Worm (Caenorhabditis elegans) whole organism, young adult: ENCODE data around the gene ZK1248.20.

Source experiments
- ccch-3 ChIP-seq: fragments of 200-800 bp; sonication (Bioruptor generic); optimal IDR thresholded peaks from 2 replicates; lab custom pipeline; 2018; ENCODE audit warnings: mild to moderate bottlenecking, missing genetic modification characterization, missing compliant biosample characterization
- hrde-1 ChIP-seq: sonication (generic microtip); optimal IDR thresholded peaks from 2 replicates; lab custom pipeline; 2016; ENCODE audit warnings: missing genetic modification characterization, mild to moderate bottlenecking, missing compliant biosample characterization, moderate library complexity, missing genotype, missing genetic modification reagents, borderline replicate concordance
- lin-35 ChIP-seq, 3 experiments: fragments of 150-350 bp in 2 of 3; sonication (generic microtip) in 1 of 3; optimal IDR thresholded peaks; 2 replicates each; lab custom pipeline; 2014 to 2018; ENCODE audit warnings: missing biosample characterization in 3 of 3, missing genetic modification characterization in 3 of 3, missing genetic modification reagents in 3 of 3
- madf-10 ChIP-seq: sonication (generic microtip); optimal IDR thresholded peaks from 2 replicates; lab custom pipeline; 2016; ENCODE audit warnings: mild to moderate bottlenecking, missing genetic modification characterization, missing compliant biosample characterization
- mcd-1 ChIP-seq: fragments of 200-800 bp; sonication (Bioruptor generic); IDR thresholded peaks from 2 replicates; pipeline ENCODE4 v1.3.6; 2022; ENCODE audit warnings: missing genetic modification reagents, missing genetic modification characterization, missing compliant biosample characterization
- mxl-1 ChIP-seq: sonication (generic microtip); optimal IDR thresholded peaks from 2 replicates; lab custom pipeline; 2016; ENCODE audit warnings: missing genetic modification characterization, missing compliant biosample characterization
- repo-1 ChIP-seq: sonication (generic microtip); optimal IDR thresholded peaks from 2 replicates; lab custom pipeline; 2017; ENCODE audit warnings: mild to moderate bottlenecking, missing genetic modification characterization, missing compliant biosample characterization
- unc-62 ChIP-seq: fragments of 150-350 bp; optimal IDR thresholded peaks from 2 replicates; lab custom pipeline; 2014; ENCODE audit warnings: missing biosample characterization, missing genetic modification reagents, missing genetic modification characterization

DNA sequence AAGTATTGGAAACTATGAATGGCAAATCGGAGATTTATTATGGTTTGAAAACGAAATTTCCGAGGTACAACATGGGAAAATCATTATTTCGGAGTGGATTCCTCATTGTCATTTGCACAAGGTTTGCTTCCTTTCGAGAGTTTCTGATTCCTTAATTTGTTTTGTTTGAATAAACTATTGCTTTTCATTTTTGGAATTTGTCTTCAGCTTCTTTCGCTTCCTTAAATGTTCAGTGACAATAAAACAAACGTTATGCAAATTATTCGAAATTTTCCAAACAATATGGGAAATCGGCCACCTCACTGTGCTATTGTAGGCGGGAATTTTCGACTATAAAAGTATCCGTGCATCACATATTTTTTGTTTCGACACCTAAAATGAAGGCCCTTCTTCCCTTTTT, 25.4 kb downstream of the ZK1248.20 start, which contains the start of gene nep-25:
- no peak for TF ChIP-seq unc-62 (GFP tag; lab: Kevin White, UChicago)
- TF ChIP-seq ccch-3 (GFP tag; lab: Kevin White, UChicago) = no peak
- TF ChIP-seq hrde-1 = no peak
- TF ChIP-seq mxl-1 (tag; lab: Kevin White, UChicago) = no peak
- TF ChIP-seq mcd-1 = no peak
- TF ChIP-seq lin-35 (GFP tag; optimal IDR thresholded peaks at IDR 0.05; lab: Kevin White, UChicago) = no peak
- no peak for TF ChIP-seq repo-1 (tag; lab: Kevin White, UChicago)
- TF ChIP-seq madf-10 (tag; lab: Kevin White, UChicago) = no peak
